Fruit fly (Drosophila melanogaster): Measurements from ENCODE around the gene Vm26Aa.

- TF ChIP-seq tj (GFP tag; optimal IDR thresholded peaks at IDR 0.05): no peak
- TF ChIP-seq toe (GFP tag; optimal IDR thresholded peaks at IDR 0.05): no peak
- no peak for TF ChIP-seq Hr96 (GFP tag; optimal IDR thresholded peaks at IDR 0.05)
- TF ChIP-seq cnc (optimal IDR thresholded peaks at IDR 0.05): no peak
- no peak for TF ChIP-seq Mnt (GFP tag; optimal IDR thresholded peaks at IDR 0.05)
- no peak for TF ChIP-seq CG7045 (GFP tag; optimal IDR thresholded peaks at IDR 0.05)
- TF ChIP-seq pad (GFP tag; optimal IDR thresholded peaks at IDR 0.05): no peak
- no peak for TF ChIP-seq kay (GFP tag; ENCODE audit: borderline replicate concordance)
- TF ChIP-seq Crg-1 (GFP tag; optimal IDR thresholded peaks at IDR 0.05): no peak
- no peak for TF ChIP-seq CG12768 (GFP tag; optimal IDR thresholded peaks at IDR 0.05)
- TF ChIP-seq CG5204 (GFP tag; optimal IDR thresholded peaks at IDR 0.05): no peak
- TF ChIP-seq CG7101 (tag; optimal IDR thresholded peaks at IDR 0.05): no peak
- TF ChIP-seq cic (GFP tag; optimal IDR thresholded peaks at IDR 0.05): no peak
Observed at dm6 chr2L:5927363-5927762, 32.8 kb downstream of the Vm26Aa start.

All from whole organism, adult.